Worm (Caenorhabditis elegans): ENCODE data around the gene srx-63.

Gene srx-63

ce11 chrV:3894661-3895060 lies 36.8 kb upstream of the srx-63 start, which contains the start of gene sre-9:
Gene sre-9, plus strand, starts transcription at chrV:3894961.
- no peak for TF ChIP-seq C34F6.9 (tag; optimal IDR thresholded peaks at IDR 0.05)
- no peak for TF ChIP-seq ztf-1 (GFP tag; conservative IDR thresholded peaks at IDR 0.05)
- TF ChIP-seq crh-2 (tag; optimal IDR thresholded peaks at IDR 0.05), result no peak
- TF ChIP-seq gmeb-1 (tag; optimal IDR thresholded peaks at IDR 0.05), result no peak
- no peak for TF ChIP-seq lin-11 (tag; optimal IDR thresholded peaks at IDR 0.05)
- TF ChIP-seq F13H6.1 (tag; optimal IDR thresholded peaks at IDR 0.05), result no peak
- no peak for TF ChIP-seq nhr-12 (tag; optimal IDR thresholded peaks at IDR 0.05)
- no peak for TF ChIP-seq sma-9 (GFP tag; optimal IDR thresholded peaks at IDR 0.05)
- no peak for TF ChIP-seq sma-9 (tag; optimal IDR thresholded peaks at IDR 0.05)
- no peak for TF ChIP-seq fos-1 (tag; optimal IDR thresholded peaks at IDR 0.05)
- no peak for TF ChIP-seq nhr-21 (tag; optimal IDR thresholded peaks at IDR 0.05)
- no peak for TF ChIP-seq lin-13 (GFP tag; optimal IDR thresholded peaks at IDR 0.05)
- TF ChIP-seq elt-3 (tag; optimal IDR thresholded peaks at IDR 0.05), result no peak
- no peak for TF ChIP-seq elt-1 (tag; optimal IDR thresholded peaks at IDR 0.05)

DNA sequence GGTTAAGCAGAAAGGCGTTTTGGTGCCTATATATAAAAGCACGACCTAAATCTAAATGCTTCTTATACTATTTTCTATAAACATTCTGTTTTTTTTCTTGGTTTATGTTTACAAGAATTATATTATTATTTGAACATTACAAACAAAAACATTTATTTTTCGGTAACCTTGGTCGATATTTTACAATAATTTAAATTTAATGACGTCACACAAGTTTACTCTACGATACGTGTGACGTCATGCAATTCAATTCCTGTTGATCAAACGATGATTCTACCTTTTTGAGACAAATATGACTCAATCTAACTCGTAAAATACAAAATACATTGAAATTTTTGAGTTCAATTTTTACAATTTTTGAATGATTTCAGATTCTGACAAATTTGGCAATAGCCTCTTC lies 35.4 kb upstream of the srx-63 start:
- no peak for TF ChIP-seq unc-62 (GFP tag; optimal IDR thresholded peaks at IDR 0.05)
- TF ChIP-seq F13H6.1 (tag; optimal IDR thresholded peaks at IDR 0.05), result no peak
- TF ChIP-seq skn-1 (tag; optimal IDR thresholded peaks at IDR 0.05), result no peak
- TF ChIP-seq nhr-6 (tag; optimal IDR thresholded peaks at IDR 0.05), result no peak
- TF ChIP-seq fos-1 (tag; optimal IDR thresholded peaks at IDR 0.05), result no peak
- no peak for TF ChIP-seq nhr-77 (tag; optimal IDR thresholded peaks at IDR 0.05)
- no peak for TF ChIP-seq ceh-16 (tag; optimal IDR thresholded peaks at IDR 0.05)
- no peak for TF ChIP-seq egl-27 (tag; optimal IDR thresholded peaks at IDR 0.05)
- TF ChIP-seq gmeb-1 (tag; optimal IDR thresholded peaks at IDR 0.05), result no peak
- TF ChIP-seq sem-4 (tag; optimal IDR thresholded peaks at IDR 0.05), result no peak
- no peak for TF ChIP-seq R02D3.7 (tag; optimal IDR thresholded peaks at IDR 0.05)
- no peak for TF ChIP-seq nhr-21 (tag; optimal IDR thresholded peaks at IDR 0.05)
- no peak for TF ChIP-seq ama-1 (optimal IDR thresholded peaks at IDR 0.05)

ce11 chrV:3900102-3900501 lies 31.3 kb upstream of the srx-63 start, which contains the start of gene irld-22:
Gene irld-22, minus strand, starts transcription at chrV:3900202.
- TF ChIP-seq sma-9 (GFP tag; optimal IDR thresholded peaks at IDR 0.05), result no peak
- TF ChIP-seq sma-9 (tag; optimal IDR thresholded peaks at IDR 0.05), result no peak
- no peak for TF ChIP-seq nhr-11 (tag; optimal IDR thresholded peaks at IDR 0.05)
- no peak for TF ChIP-seq mbf-1 (tag; optimal IDR thresholded peaks at IDR 0.05)
- TF ChIP-seq nhr-21 (tag; optimal IDR thresholded peaks at IDR 0.05), result no peak
- TF ChIP-seq elt-1 (tag; optimal IDR thresholded peaks at IDR 0.05), result no peak
- TF ChIP-seq dmd-4 (tag; optimal IDR thresholded peaks at IDR 0.05), result no peak
- TF ChIP-seq aly-2 (tag; optimal IDR thresholded peaks at IDR 0.05), result no peak
- TF ChIP-seq R02D3.7 (tag; optimal IDR thresholded peaks at IDR 0.05), result no peak

- no peak for TF ChIP-seq sem-4 (tag; optimal IDR thresholded peaks at IDR 0.05)
- no peak for TF ChIP-seq unc-55 (GFP tag; optimal IDR thresholded peaks at IDR 0.05)
- TF ChIP-seq nhr-12 (tag; optimal IDR thresholded peaks at IDR 0.05), result no peak
- TF ChIP-seq alr-1 (tag; optimal IDR thresholded peaks at IDR 0.05), result no peak
- no peak for TF ChIP-seq lin-11 (tag; optimal IDR thresholded peaks at IDR 0.05)
- TF ChIP-seq blmp-1 (tag; optimal IDR thresholded peaks at IDR 0.05; ENCODE audit: insufficient read depth), result no peak
- no peak for TF ChIP-seq elt-1 (tag; optimal IDR thresholded peaks at IDR 0.05)
Measured at ce11 chrV:3902458-3903157, 28.8 kb upstream of the srx-63 start, which contains the start of the genes str-229 and srh-190. Gene str-229, minus strand, starts transcription at chrV:3902558. Gene srh-190, plus strand, starts transcription at chrV:3903107.

- no peak for TF ChIP-seq nhr-11 (tag; optimal IDR thresholded peaks at IDR 0.05)
- no peak for TF ChIP-seq lin-11 (tag; optimal IDR thresholded peaks at IDR 0.05)
- TF ChIP-seq lsy-2 (tag; optimal IDR thresholded peaks at IDR 0.05), result no peak
- no peak for TF ChIP-seq ztf-11 (tag; optimal IDR thresholded peaks at IDR 0.05)
- TF ChIP-seq C34F6.9 (tag; optimal IDR thresholded peaks at IDR 0.05), result no peak
- TF ChIP-seq nhr-12 (tag; optimal IDR thresholded peaks at IDR 0.05), result no peak
- TF ChIP-seq elt-3 (tag; optimal IDR thresholded peaks at IDR 0.05), result no peak
- no peak for TF ChIP-seq gmeb-1 (tag; optimal IDR thresholded peaks at IDR 0.05)
- no peak for TF ChIP-seq sem-4 (tag; optimal IDR thresholded peaks at IDR 0.05)
- no peak for TF ChIP-seq sma-9 (GFP tag; optimal IDR thresholded peaks at IDR 0.05)
- no peak for TF ChIP-seq sma-9 (tag; optimal IDR thresholded peaks at IDR 0.05)
- TF ChIP-seq ztf-1 (GFP tag; conservative IDR thresholded peaks at IDR 0.05), result no peak
- no peak for TF ChIP-seq peb-1 (tag; optimal IDR thresholded peaks at IDR 0.05)
- no peak for TF ChIP-seq lin-13 (GFP tag; optimal IDR thresholded peaks at IDR 0.05)
- no peak for TF ChIP-seq F13H6.1 (tag; optimal IDR thresholded peaks at IDR 0.05)
- no peak for TF ChIP-seq elt-1 (tag; optimal IDR thresholded peaks at IDR 0.05)
- no peak for TF ChIP-seq ama-1 (optimal IDR thresholded peaks at IDR 0.05)
- no peak for TF ChIP-seq snpc-4 (tag; optimal IDR thresholded peaks at IDR 0.05)
- no peak for TF ChIP-seq nhr-129 (tag; optimal IDR thresholded peaks at IDR 0.05)
- no peak for TF ChIP-seq alr-1 (tag; optimal IDR thresholded peaks at IDR 0.05)
- TF ChIP-seq fos-1 (tag; optimal IDR thresholded peaks at IDR 0.05), result no peak
Measured at ce11 chrV:3903424-3903823, 28.0 kb upstream of the srx-63 start.
